Worm (Caenorhabditis elegans) whole organism, young adult: Measurements from ENCODE around the gene F41G3.6.

Experiments used
- T07F8.4 ChIP-seq: sonication (generic microtip); optimal IDR thresholded peaks from 2 replicates; lab custom pipeline; 2016; ENCODE audit warnings: mild to moderate bottlenecking, missing genetic modification characterization, moderate library complexity, missing compliant biosample characterization
- Y56A3A.18 ChIP-seq: fragments of 200-800 bp; sonication (Bioruptor generic); IDR thresholded peaks from 2 replicates; pipeline ENCODE4 v1.3.6; 2022; ENCODE audit warnings: missing genetic modification reagents, missing genetic modification characterization, missing compliant biosample characterization
- Y79H2A.3 ChIP-seq: fragments of 200-800 bp; sonication (Bioruptor generic); conservative IDR thresholded peaks from 2 replicates; pipeline ENCODE4 v1.3.6; 2022; ENCODE audit warnings: missing genetic modification reagents, missing genetic modification characterization, missing compliant biosample characterization
- efl-1 ChIP-seq: fragments of 150-350 bp; optimal IDR thresholded peaks from 2 replicates; lab custom pipeline; 2014; ENCODE audit warnings: missing biosample characterization, missing genetic modification reagents, missing genetic modification characterization
- egl-18 ChIP-seq: fragments of 200-800 bp; sonication (Bioruptor generic); IDR thresholded peaks from 2 replicates; pipeline ENCODE4 v1.3.6; 2022; ENCODE audit warnings: missing genetic modification reagents, missing genetic modification characterization, missing compliant biosample characterization
- lin-26 ChIP-seq: fragments of 200-800 bp; sonication (Bioruptor generic); IDR thresholded peaks from 2 replicates; pipeline ENCODE4 v1.3.6; 2022; ENCODE audit warnings: missing genetic modification reagents, missing genetic modification characterization, missing compliant biosample characterization
- lin-35 ChIP-seq, 3 experiments: fragments of 150-350 bp in 2 of 3; sonication (generic microtip) in 1 of 3; optimal IDR thresholded peaks; 2 replicates each; lab custom pipeline; 2014 to 2018; ENCODE audit warnings: missing biosample characterization in 3 of 3, missing genetic modification characterization in 3 of 3, missing genetic modification reagents in 3 of 3
- rec-8 ChIP-seq, 2 experiments: sonication (generic microtip); optimal IDR thresholded peaks; 2 replicates each; lab custom pipeline; 2016; ENCODE audit warnings: mild to moderate bottlenecking in 2 of 2, missing genetic modification characterization in 2 of 2, missing genetic modification reagents in 2 of 2, missing genotype in 2 of 2, missing biosample characterization in 1 of 2, missing compliant biosample characterization in 1 of 2, moderate library complexity in 1 of 2
- repo-1 ChIP-seq: sonication (generic microtip); optimal IDR thresholded peaks from 2 replicates; lab custom pipeline; 2017; ENCODE audit warnings: mild to moderate bottlenecking, missing genetic modification characterization, missing compliant biosample characterization
- unc-130 ChIP-seq: sonication (generic microtip); optimal IDR thresholded peaks from 2 replicates; lab custom pipeline; 2016; ENCODE audit warnings: missing genetic modification reagents, missing genetic modification characterization, missing compliant biosample characterization

ce11 chrII:6764734-6765133, 22.0 kb downstream of the F41G3.6 start, which contains the start of gene nlp-50:
- no peak for TF ChIP-seq unc-130
- no peak for TF ChIP-seq lin-26
- TF ChIP-seq lin-35 (GFP tag; optimal IDR thresholded peaks at IDR 0.05; lab: Kevin White, UChicago) = no peak
- no peak for TF ChIP-seq rec-8 (tag; optimal IDR thresholded peaks at IDR 0.05; lab: Kevin White, UChicago)
- no peak for TF ChIP-seq repo-1 (tag; lab: Kevin White, UChicago)
- no peak for TF ChIP-seq Y79H2A.3 (GFP tag; lab: Robert Waterston, UW)
- TF ChIP-seq Y56A3A.18 (GFP tag; lab: Robert Waterston, UW) = no peak
- no peak for TF ChIP-seq T07F8.4 (tag; lab: Kevin White, UChicago)
- no peak for TF ChIP-seq egl-18 (GFP tag; lab: Robert Waterston, UW)
- no peak for TF ChIP-seq efl-1 (GFP tag; lab: Kevin White, UChicago)
